Fruit fly (Drosophila melanogaster) whole organism, embryonic: ENCODE data around the gene ckd.

ENCODE experiments used
- Asciz ChIP-seq: fragments of 200-800 bp; sonication (Bioruptor generic); optimal IDR thresholded peaks from 2 replicates; lab custom pipeline; 2017; ENCODE audit warnings: missing biosample characterization, mild to moderate bottlenecking, missing genetic modification characterization, missing genetic modification reagents
- Atf6 ChIP-seq: fragments of 200-800 bp; sonication (Bioruptor generic); IDR thresholded peaks from 2 replicates; pipeline ENCODE4 v1.3.6; 2022; ENCODE audit warnings: missing biosample characterization, missing genetic modification characterization
- CG11696 ChIP-seq: fragments of 200-800 bp; sonication (Bioruptor generic); IDR thresholded peaks from 2 replicates; pipeline ENCODE4 v1.3.6; 2022; ENCODE audit warnings: missing biosample characterization, missing genetic modification characterization
- CG13123 ChIP-seq: fragments of 200-800 bp; sonication (Bioruptor generic); optimal IDR thresholded peaks from 2 replicates; lab custom pipeline; 2016; ENCODE audit warnings: missing biosample characterization, missing genetic modification characterization
- CG14441 ChIP-seq: fragments of 200-800 bp; sonication (Bioruptor generic); IDR thresholded peaks from 2 replicates; pipeline ENCODE4 v1.3.6; 2022; ENCODE audit warnings: missing biosample characterization, missing genetic modification characterization
- CG15073 ChIP-seq: fragments of 200-800 bp; sonication (Bioruptor generic); optimal IDR thresholded peaks from 2 replicates; lab custom pipeline; 2016; ENCODE audit warnings: missing biosample characterization, missing genetic modification characterization
- CG15601 ChIP-seq: fragments of 200-800 bp; sonication (Bioruptor generic); optimal IDR thresholded peaks from 3 replicates; lab custom pipeline; 2019; ENCODE audit warnings: missing biosample characterization, mild to moderate bottlenecking, missing genetic modification characterization, moderate library complexity
- CG1602 ChIP-seq: fragments of 200-800 bp; sonication (Bioruptor generic); optimal IDR thresholded peaks from 3 replicates; lab custom pipeline; 2016; ENCODE audit warnings: missing biosample characterization, missing genetic modification characterization
- CG17361 ChIP-seq: fragments of 200-800 bp; sonication (Bioruptor generic); IDR thresholded peaks from 3 replicates; pipeline ENCODE4 v1.3.6; 2022; ENCODE audit warnings: missing biosample characterization, missing genetic modification characterization
- CG17612 ChIP-seq: fragments of 200-800 bp; sonication (Bioruptor generic); IDR thresholded peaks from 2 replicates; pipeline ENCODE4 v1.3.6; 2022; ENCODE audit warnings: missing biosample characterization, missing genetic modification characterization
- CG1832 ChIP-seq: fragments of 200-800 bp; sonication (Bioruptor generic); optimal IDR thresholded peaks from 2 replicates; lab custom pipeline; 2017; ENCODE audit warnings: missing biosample characterization, mild to moderate bottlenecking, missing genetic modification characterization, inconsistent platforms
- CG18599 ChIP-seq: fragments of 200-800 bp; sonication (Bioruptor generic); optimal IDR thresholded peaks from 3 replicates; lab custom pipeline; 2017; ENCODE audit warnings: missing biosample characterization, missing genetic modification characterization, mild to moderate bottlenecking, moderate library complexity, missing genetic modification reagents
- CG18764 ChIP-seq: fragments of 200-800 bp; sonication (Bioruptor generic); optimal IDR thresholded peaks from 3 replicates; lab custom pipeline; 2016; ENCODE audit warnings: missing biosample characterization, missing genetic modification characterization
- CG2120 ChIP-seq: fragments of 200-800 bp; sonication (Bioruptor generic); optimal IDR thresholded peaks from 3 replicates; lab custom pipeline; 2016; ENCODE audit warnings: missing biosample characterization, missing genetic modification characterization
- CG2129 ChIP-seq: fragments of 200-800 bp; sonication (Bioruptor generic); IDR thresholded peaks from 2 replicates; pipeline ENCODE4 v1.3.6; 2022; ENCODE audit warnings: missing biosample characterization, missing genetic modification characterization; ENCODE audit not compliant: partially characterized antibody
- CG32767 ChIP-seq: fragments of 200-800 bp; sonication (Bioruptor generic); IDR thresholded peaks from 2 replicates; pipeline ENCODE4 v1.3.6; 2022; ENCODE audit warnings: missing biosample characterization, missing genetic modification characterization
- CG3838 ChIP-seq: fragments of 200-800 bp; sonication (Bioruptor generic); optimal IDR thresholded peaks from 3 replicates; lab custom pipeline; 2016; ENCODE audit warnings: missing biosample characterization, missing genetic modification characterization
- CG3995 ChIP-seq: fragments of 200-800 bp; sonication (Bioruptor generic); optimal IDR thresholded peaks from 3 replicates; lab custom pipeline; 2016; ENCODE audit warnings: missing biosample characterization, missing genetic modification characterization
- CG42726 ChIP-seq: fragments of 200-800 bp; sonication (Bioruptor generic); IDR thresholded peaks from 2 replicates; pipeline ENCODE4 v1.3.6; 2022; ENCODE audit warnings: missing biosample characterization, missing genetic modification characterization; ENCODE audit not compliant: partially characterized antibody
- CG4854 ChIP-seq: fragments of 200-800 bp; sonication (Bioruptor generic); optimal IDR thresholded peaks from 2 replicates; lab custom pipeline; 2016; ENCODE audit warnings: missing biosample characterization, missing genetic modification characterization, inconsistent platforms
- CG5953 ChIP-seq: fragments of 200-800 bp; sonication (Bioruptor generic); IDR thresholded peaks from 2 replicates; pipeline ENCODE4 v1.3.6; 2022; ENCODE audit warnings: missing biosample characterization, missing genetic modification characterization
- CG6854 ChIP-seq: fragments of 200-800 bp; sonication (Bioruptor generic); optimal IDR thresholded peaks from 3 replicates; lab custom pipeline; 2017; ENCODE audit warnings: missing biosample characterization, mild to moderate bottlenecking, missing genetic modification characterization
- CG7357 ChIP-seq: fragments of 200-800 bp; sonication (Bioruptor generic); IDR thresholded peaks from 3 replicates; pipeline ENCODE4 v1.3.6; 2022; ENCODE audit warnings: missing biosample characterization, missing genetic modification characterization
- CG8924 ChIP-seq: fragments of 200-800 bp; optimal IDR thresholded peaks from 3 replicates; lab custom pipeline; 2019; ENCODE audit warnings: missing biosample characterization, mild to moderate bottlenecking, missing genetic modification characterization, moderate library complexity
- CG9797 ChIP-seq: fragments of 200-800 bp; sonication (Bioruptor generic); optimal IDR thresholded peaks from 3 replicates; lab custom pipeline; 2018; ENCODE audit warnings: missing biosample characterization, mild to moderate bottlenecking, missing genetic modification characterization
- CTCF ChIP-seq: fragments of 200-800 bp; sonication (Bioruptor generic); optimal IDR thresholded peaks from 2 replicates; lab custom pipeline; 2017; ENCODE audit warnings: missing biosample characterization, mild to moderate bottlenecking, missing genetic modification characterization, moderate library complexity
- Doc3 ChIP-seq: fragments of 200-800 bp; sonication (Bioruptor generic); IDR thresholded peaks from 3 replicates; pipeline ENCODE4 v1.3.6; 2022; ENCODE audit warnings: missing biosample characterization, missing genetic modification characterization; ENCODE audit not compliant: partially characterized antibody
- Dp ChIP-seq: fragments of 200-800 bp; sonication (Bioruptor generic); optimal IDR thresholded peaks from 2 replicates; lab custom pipeline; 2018; ENCODE audit warnings: missing biosample characterization, mild to moderate bottlenecking, missing genetic modification characterization, moderate library complexity
- Dref ChIP-seq: fragments of 200-800 bp; sonication (Bioruptor generic); IDR thresholded peaks from 2 replicates; pipeline ENCODE4 v1.3.6; 2022; ENCODE audit warnings: missing biosample characterization, missing genetic modification characterization
- Fer3 ChIP-seq: fragments of 200-800 bp; sonication (Bioruptor generic); optimal IDR thresholded peaks from 2 replicates; lab custom pipeline; 2018; ENCODE audit warnings: missing biosample characterization, mild to moderate bottlenecking, missing genetic modification characterization, moderate library complexity
- H15 ChIP-seq: fragments of 200-800 bp; sonication (Bioruptor generic); IDR thresholded peaks from 3 replicates; pipeline ENCODE4 v1.3.6; 2022; ENCODE audit warnings: missing biosample characterization, missing genetic modification characterization
- HHEX ChIP-seq: fragments of 200-800 bp; sonication (Bioruptor generic); optimal IDR thresholded peaks from 3 replicates; lab custom pipeline; 2017; ENCODE audit warnings: missing biosample characterization, mild to moderate bottlenecking, missing genetic modification characterization, missing genetic modification reagents
- HmgZ ChIP-seq: fragments of 200-800 bp; sonication (Bioruptor generic); optimal IDR thresholded peaks from 2 replicates; lab custom pipeline; 2018; ENCODE audit warnings: missing biosample characterization, mild to moderate bottlenecking, missing genetic modification characterization
- MTF-1 ChIP-seq: fragments of 200-800 bp; sonication (Bioruptor generic); optimal IDR thresholded peaks from 2 replicates; lab custom pipeline; 2018; ENCODE audit warnings: missing biosample characterization, mild to moderate bottlenecking, missing genetic modification characterization, borderline replicate concordance
- Pdp1 ChIP-seq, 2 experiments: fragments of 200-800 bp; sonication (Bioruptor generic); optimal IDR thresholded peaks; 3 replicates each; lab custom pipeline; 2016; ENCODE audit warnings: missing biosample characterization in 2 of 2, missing genetic modification characterization in 2 of 2, mild to moderate bottlenecking in 1 of 2, moderate library complexity in 1 of 2
- Sry-β ChIP-seq: fragments of 200-800 bp; sonication (Bioruptor generic); optimal IDR thresholded peaks from 2 replicates; lab custom pipeline; 2018; ENCODE audit warnings: missing biosample characterization, mild to moderate bottlenecking, missing genetic modification characterization, moderate library complexity
- Xrp1 ChIP-seq: fragments of 200-800 bp; sonication (Bioruptor generic); IDR thresholded peaks from 2 replicates; pipeline ENCODE4 v1.3.6; 2022; ENCODE audit warnings: missing biosample characterization, missing genetic modification characterization
- al ChIP-seq: fragments of 200-800 bp; sonication (Bioruptor generic); IDR thresholded peaks from 2 replicates; pipeline ENCODE4 v1.3.6; 2022; ENCODE audit warnings: missing biosample characterization, missing genetic modification characterization
- ase ChIP-seq: fragments of 200-800 bp; sonication (Bioruptor generic); IDR thresholded peaks from 3 replicates; pipeline ENCODE4 v1.3.6; 2022; ENCODE audit warnings: missing biosample characterization, missing genetic modification characterization
- ash1 ChIP-seq: fragments of 200-800 bp; sonication (Bioruptor generic); optimal IDR thresholded peaks from 2 replicates; lab custom pipeline; 2018; ENCODE audit warnings: missing biosample characterization, mild to moderate bottlenecking, missing genetic modification characterization
- br ChIP-seq: fragments of >200 bp; optimal IDR thresholded peaks from 2 replicates; lab custom pipeline; 2017
- chinmo ChIP-seq: fragments of 200-800 bp; sonication (Bioruptor generic); IDR thresholded peaks from 4 replicates; pipeline ENCODE4 v1.3.6; 2022; ENCODE audit warnings: missing biosample characterization, missing genetic modification characterization; ENCODE audit not compliant: partially characterized antibody
- eve ChIP-seq, 2 experiments: fragments of >200 bp; optimal IDR thresholded peaks; 2 replicates each; lab custom pipeline; 2017; ENCODE audit warnings: missing biosample characterization in 2 of 2, missing genetic modification characterization in 2 of 2
- fd64A ChIP-seq: fragments of 200-800 bp; sonication (Bioruptor generic); optimal IDR thresholded peaks from 3 replicates; lab custom pipeline; 2018; ENCODE audit warnings: missing biosample characterization, mild to moderate bottlenecking, missing genetic modification characterization
- gro ChIP-seq: fragments of 200-800 bp; sonication (Bioruptor generic); optimal IDR thresholded peaks from 2 replicates; lab custom pipeline; 2016; ENCODE audit warnings: missing biosample characterization, missing genetic modification characterization
- gsb-n ChIP-seq: fragments of 200-800 bp; sonication (Bioruptor generic); optimal IDR thresholded peaks from 3 replicates; lab custom pipeline; 2018; ENCODE audit warnings: missing biosample characterization, mild to moderate bottlenecking, missing genetic modification characterization
- gt ChIP-seq: fragments of 200-800 bp; sonication (Bioruptor generic); IDR thresholded peaks from 2 replicates; pipeline ENCODE4 v1.3.6; 2022; ENCODE audit warnings: missing biosample characterization, missing genetic modification characterization
- kay ChIP-seq: fragments of 200-800 bp; sonication (Bioruptor generic); optimal IDR thresholded peaks from 2 replicates; lab custom pipeline; 2016; ENCODE audit warnings: missing biosample characterization, missing genetic modification characterization
- pzg ChIP-seq: fragments of 200-800 bp; sonication (Bioruptor generic); optimal IDR thresholded peaks from 3 replicates; lab custom pipeline; 2018; ENCODE audit warnings: missing biosample characterization, mild to moderate bottlenecking, missing genetic modification characterization, moderate library complexity
- ranshi ChIP-seq: fragments of 200-800 bp; sonication (Bioruptor generic); IDR thresholded peaks from 2 replicates; pipeline ENCODE4 v1.3.6; 2022; ENCODE audit warnings: missing biosample characterization, missing genetic modification characterization
- run ChIP-seq: fragments of 200-800 bp; sonication (Bioruptor generic); optimal IDR thresholded peaks from 3 replicates; lab custom pipeline; 2018; ENCODE audit warnings: missing biosample characterization, mild to moderate bottlenecking, missing genetic modification characterization
- wdn ChIP-seq: fragments of 200-800 bp; sonication (Bioruptor generic); IDR thresholded peaks from 2 replicates; pipeline ENCODE4 v1.3.6; 2022; ENCODE audit warnings: missing biosample characterization, missing genetic modification characterization

Gene ckd

DNA sequence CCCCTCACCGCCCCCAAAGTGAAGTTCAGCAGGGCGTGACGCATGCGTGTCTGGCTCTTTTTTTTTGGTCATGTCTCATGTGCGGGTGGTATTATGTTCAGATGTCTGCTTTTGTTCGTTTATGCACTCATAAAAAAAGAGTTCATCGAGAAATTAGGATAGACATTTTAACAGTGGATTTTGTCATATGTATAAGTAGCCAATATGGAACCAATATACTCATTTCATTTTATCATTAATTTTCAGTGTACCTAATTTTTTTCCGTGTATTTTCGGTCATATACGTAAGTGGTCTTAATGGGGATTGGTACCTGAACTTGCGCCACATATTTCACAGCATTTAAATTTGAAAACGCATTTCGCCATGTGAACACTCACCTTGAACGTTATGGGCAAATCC is 42.7 kb downstream of the ckd start (continued):
- TF ChIP-seq CG2120 (GFP tag; lab: Kevin White, UChicago) (no peak), fd64A (GFP tag; lab: Kevin White, UChicago) (peak; percentile 19), CTCF (GFP tag; lab: Kevin White, UChicago) (no peak), CG17612 (no peak), CG6854 (GFP tag; lab: Kevin White, UChicago) (peak; percentile 17), kay (GFP tag; lab: Kevin White, UChicago) (peak; percentile 63), CG14441 (GFP tag; lab: Robert Waterston, UW) (peak; percentile 55), CG42726 (GFP tag; lab: Robert Waterston, UW) (no peak), gsb-n (tag; lab: Kevin White, UChicago) (peak; percentile 20), HmgZ (tag; lab: Kevin White, UChicago) (peak; percentile 8), CG9797 (GFP tag; lab: Kevin White, UChicago) (no peak), Dref (GFP tag; lab: Robert Waterston, UW) (no peak), Dp (no peak), CG13123 (no peak), run (tag; lab: Kevin White, UChicago) (no peak), ash1 (GFP tag; lab: Kevin White, UChicago) (no peak), br (no peak), CG4854 (GFP tag; lab: Kevin White, UChicago) (no peak), Xrp1 (GFP tag; lab: Robert Waterston, UW) (peak; percentile 78), CG2129 (no peak), CG11696 (GFP tag; lab: Robert Waterston, UW) (peak; percentile 55; the same call in 1 of the 2 replicates), CG32767 (GFP tag; lab: Robert Waterston, UW) (peak; percentile 55; the same call in 1 of the 2 replicates), wdn (GFP tag; lab: Robert Waterston, UW) (no peak), chinmo (no peak), Sry-β (GFP tag; lab: Kevin White, UChicago) (no peak), ranshi (peak; percentile 80), CG5953 (GFP tag; lab: Robert Waterston, UW) (peak; percentile 45; the same call in 1 of the 2 replicates), CG18764 (peak; percentile 40), CG1832 (GFP tag; lab: Kevin White, UChicago) (no peak), H15 (GFP tag; lab: Robert Waterston, UW) (peak; percentile 70; the same call in 1 of the 3 replicates), CG15601 (tag; lab: Kevin White, UChicago) (peak; percentile 29), gro (GFP tag; lab: Kevin White, UChicago) (no peak), Doc3 (GFP tag; lab: Robert Waterston, UW) (no peak), pzg (no peak), CG1602 (GFP tag; lab: Kevin White, UChicago) (peak; percentile 29), gt (no peak), eve (GFP tag; optimal IDR thresholded peaks at IDR 0.05; lab: Kevin White, UChicago) (peak in 1 of 2 experiments; percentile 83), CG15073 (GFP tag; lab: Kevin White, UChicago) (no peak), MTF-1 (GFP tag; lab: Kevin White, UChicago) (peak; percentile 22), Asciz (GFP tag; lab: Kevin White, UChicago) (peak; percentile 67), Atf6 (peak; percentile 57; the same call in 1 of the 2 replicates), CG8924 (tag; lab: Kevin White, UChicago) (peak; percentile 30), al (GFP tag; lab: Robert Waterston, UW) (no peak), CG18599 (GFP tag; lab: Kevin White, UChicago) (peak; percentile 61), HHEX (GFP tag; lab: Kevin White, UChicago) (peak; percentile 58), CG3995 (no peak), Fer3 (tag; lab: Kevin White, UChicago) (peak; percentile 64), ase (GFP tag; lab: Robert Waterston, UW) (peak; percentile 46; the same call in 1 of the 3 replicates), Pdp1 (GFP tag; optimal IDR thresholded peaks at IDR 0.05; lab: Kevin White, UChicago) (no peak), CG17361 (GFP tag; lab: Robert Waterston, UW) (peak; percentile 62; the same call in 2 of the 3 replicates), CG3838 (GFP tag; lab: Kevin White, UChicago) (no peak), CG7357 (GFP tag; lab: Robert Waterston, UW) (peak; percentile 30; the same call in 1 of the 3 replicates)
